Fruit fly (Drosophila melanogaster) whole organism, embryonic: ENCODE measurements around the gene tutl.
A peak's percentile ranks its signal among the peaks of the same experiment; 100 is the strongest.

ENCODE experiments used
- Antp ChIP-seq: fragments of 200-800 bp; sonication (Bioruptor generic); optimal IDR thresholded peaks from 3 replicates; lab custom pipeline; 2016; ENCODE audit warnings: missing biosample characterization, missing genetic modification characterization
- Atf-2 ChIP-seq: fragments of 200-800 bp; sonication (Bioruptor generic); optimal IDR thresholded peaks from 2 replicates; lab custom pipeline; 2016; ENCODE audit warnings: missing biosample characterization, missing genetic modification characterization
- CG1024 ChIP-seq: fragments of 200-800 bp; sonication (Bioruptor generic); IDR thresholded peaks from 2 replicates; pipeline ENCODE4 v1.3.6; 2022; ENCODE audit warnings: missing biosample characterization, missing genetic modification characterization
- CG10274 ChIP-seq: fragments of 200-800 bp; sonication (Bioruptor generic); optimal IDR thresholded peaks from 3 replicates; lab custom pipeline; 2017; ENCODE audit warnings: missing biosample characterization, mild to moderate bottlenecking, missing genetic modification characterization
- CG10959 ChIP-seq: fragments of 200-800 bp; sonication (Bioruptor generic); IDR thresholded peaks from 2 replicates; pipeline ENCODE4 v1.3.6; 2022; ENCODE audit warnings: missing biosample characterization, missing genetic modification characterization
- CG11504 ChIP-seq: fragments of 200-800 bp; sonication (Bioruptor generic); optimal IDR thresholded peaks from 3 replicates; lab custom pipeline; 2019; ENCODE audit warnings: missing biosample characterization, mild to moderate bottlenecking, missing genetic modification characterization, moderate library complexity
- CG11560 ChIP-seq: fragments of 200-800 bp; sonication (Bioruptor generic); IDR thresholded peaks from 3 replicates; pipeline ENCODE4 v1.3.6; 2022; ENCODE audit warnings: missing biosample characterization, missing genetic modification characterization
- CG11695 ChIP-seq: fragments of 200-800 bp; sonication (Bioruptor generic); IDR thresholded peaks from 3 replicates; pipeline ENCODE4 v1.3.6; 2022; ENCODE audit warnings: missing biosample characterization, missing genetic modification characterization
- CG12391 ChIP-seq: fragments of 200-800 bp; sonication (Bioruptor generic); optimal IDR thresholded peaks from 3 replicates; lab custom pipeline; 2018; ENCODE audit warnings: missing biosample characterization, mild to moderate bottlenecking, missing genetic modification characterization, moderate library complexity
- CG13624 ChIP-seq: fragments of 200-800 bp; sonication (Bioruptor generic); optimal IDR thresholded peaks from 2 replicates; lab custom pipeline; 2016; ENCODE audit warnings: missing biosample characterization, missing genetic modification characterization
- CG14050 ChIP-seq: fragments of 200-800 bp; sonication (Bioruptor generic); IDR thresholded peaks from 3 replicates; pipeline ENCODE4 v1.3.6; 2022; ENCODE audit warnings: missing biosample characterization, missing genetic modification characterization
- CG14965 ChIP-seq: fragments of 200-800 bp; sonication (Bioruptor generic); optimal IDR thresholded peaks from 2 replicates; lab custom pipeline; 2016; ENCODE audit warnings: missing biosample characterization, missing genetic modification characterization, borderline replicate concordance
- CG15514 ChIP-seq: fragments of 200-800 bp; sonication (Bioruptor generic); optimal IDR thresholded peaks from 3 replicates; lab custom pipeline; 2017; ENCODE audit warnings: missing biosample characterization, missing genetic modification characterization, mild to moderate bottlenecking, moderate library complexity, missing genetic modification reagents
- CG17186 ChIP-seq: fragments of 200-800 bp; sonication (Bioruptor generic); optimal IDR thresholded peaks from 3 replicates; lab custom pipeline; 2017; ENCODE audit warnings: missing biosample characterization, missing genetic modification reagents, missing genetic modification characterization
- CG18764 ChIP-seq: fragments of 200-800 bp; sonication (Bioruptor generic); optimal IDR thresholded peaks from 3 replicates; lab custom pipeline; 2016; ENCODE audit warnings: missing biosample characterization, missing genetic modification characterization
- CG30020 ChIP-seq: fragments of 200-800 bp; optimal IDR thresholded peaks from 2 replicates; lab custom pipeline; 2019; ENCODE audit warnings: missing biosample characterization, mild to moderate bottlenecking, missing genetic modification characterization, moderate library complexity
- CG31388 ChIP-seq: fragments of 200-800 bp; sonication (Bioruptor generic); optimal IDR thresholded peaks from 2 replicates; lab custom pipeline; 2016; ENCODE audit warnings: missing biosample characterization, missing genetic modification characterization
- CG6791 ChIP-seq: fragments of 200-800 bp; sonication (Bioruptor generic); IDR thresholded peaks from 3 replicates; pipeline ENCODE4 v1.3.6; 2022; ENCODE audit warnings: missing biosample characterization, missing genetic modification characterization; ENCODE audit not compliant: partially characterized antibody
- CG7745 ChIP-seq: fragments of 200-800 bp; sonication (Bioruptor generic); optimal IDR thresholded peaks from 2 replicates; lab custom pipeline; 2018; ENCODE audit warnings: missing biosample characterization, mild to moderate bottlenecking, missing genetic modification characterization, moderate library complexity
- CG8290 ChIP-seq, 3 experiments: fragments of 200-800 bp; sonication (Bioruptor generic); optimal IDR thresholded peaks; 2 replicates each; lab custom pipeline; 2016 to 2019; ENCODE audit warnings: missing biosample characterization in 3 of 3, missing genetic modification characterization in 3 of 3, mild to moderate bottlenecking in 2 of 3, moderate library complexity in 1 of 3
- Camta ChIP-seq: fragments of 200-800 bp; sonication (Bioruptor generic); optimal IDR thresholded peaks from 2 replicates; lab custom pipeline; 2016; ENCODE audit warnings: missing biosample characterization, missing genetic modification characterization
- CkIIα-i1 ChIP-seq: fragments of 200-800 bp; sonication (Bioruptor generic); IDR thresholded peaks from 2 replicates; pipeline ENCODE4 v1.3.6; 2022; ENCODE audit warnings: missing biosample characterization, missing genetic modification characterization
- D ChIP-seq, 2 experiments: fragments of 200-800 bp in 1 of 2; fragments of >200 bp in 1 of 2; sonication (Bioruptor generic) in 1 of 2; optimal IDR thresholded peaks; 2 replicates in 1 of 2; 3 replicates in 1 of 2; lab custom pipeline; 2017; ENCODE audit warnings: mild to moderate bottlenecking in 1 of 2, missing biosample characterization in 1 of 2, missing genetic modification characterization in 1 of 2, missing genetic modification reagents in 1 of 2
- Dfd ChIP-seq, 2 experiments: fragments of >200 bp; optimal IDR thresholded peaks; 2 replicates each; lab custom pipeline; 2017; ENCODE audit warnings: missing biosample characterization in 2 of 2, missing genetic modification characterization in 2 of 2
- Dip3 ChIP-seq: fragments of 200-800 bp; sonication (Bioruptor generic); optimal IDR thresholded peaks from 3 replicates; lab custom pipeline; 2016; ENCODE audit warnings: missing biosample characterization, missing genetic modification characterization
- Doc3 ChIP-seq: fragments of 200-800 bp; sonication (Bioruptor generic); IDR thresholded peaks from 3 replicates; pipeline ENCODE4 v1.3.6; 2022; ENCODE audit warnings: missing biosample characterization, missing genetic modification characterization; ENCODE audit not compliant: partially characterized antibody
- Dp ChIP-seq: fragments of 200-800 bp; sonication (Bioruptor generic); optimal IDR thresholded peaks from 2 replicates; lab custom pipeline; 2018; ENCODE audit warnings: missing biosample characterization, mild to moderate bottlenecking, missing genetic modification characterization, moderate library complexity
- Drgx ChIP-seq: fragments of 200-800 bp; sonication (Bioruptor generic); IDR thresholded peaks from 2 replicates; pipeline ENCODE4 v1.3.6; 2022; ENCODE audit warnings: missing biosample characterization, missing genetic modification characterization
- ERR ChIP-seq: fragments of 200-800 bp; sonication (Bioruptor generic); optimal IDR thresholded peaks from 2 replicates; lab custom pipeline; 2016; ENCODE audit warnings: missing biosample characterization, missing genetic modification characterization
- Ets65A ChIP-seq: fragments of 200-800 bp; sonication (Bioruptor generic); peaks from one replicate; lab custom pipeline; 2016; ENCODE audit warnings: missing biosample characterization, missing genetic modification characterization
- H15 ChIP-seq: fragments of 200-800 bp; sonication (Bioruptor generic); IDR thresholded peaks from 3 replicates; pipeline ENCODE4 v1.3.6; 2022; ENCODE audit warnings: missing biosample characterization, missing genetic modification characterization
- HmgD ChIP-seq: fragments of 200-800 bp; sonication (Bioruptor generic); optimal IDR thresholded peaks from 3 replicates; lab custom pipeline; 2016; ENCODE audit warnings: missing biosample characterization, missing genetic modification characterization
- Jarid2 ChIP-seq: fragments of 200-800 bp; sonication (Bioruptor generic); optimal IDR thresholded peaks from 3 replicates; lab custom pipeline; 2017; ENCODE audit warnings: mild to moderate bottlenecking, missing biosample characterization, missing genetic modification reagents, missing genetic modification characterization
- Nf-YB ChIP-seq: fragments of 200-800 bp; sonication (Bioruptor generic); optimal IDR thresholded peaks from 3 replicates; lab custom pipeline; 2019; ENCODE audit warnings: missing biosample characterization, mild to moderate bottlenecking, missing genetic modification characterization, moderate library complexity
- ap ChIP-seq: fragments of 200-800 bp; sonication (Bioruptor generic); IDR thresholded peaks from 2 replicates; pipeline ENCODE4 v1.3.6; 2022; ENCODE audit warnings: missing biosample characterization, missing genetic modification characterization
- ara ChIP-seq: fragments of 200-800 bp; sonication (Bioruptor generic); IDR thresholded peaks from 2 replicates; pipeline ENCODE4 v1.3.6; 2022; ENCODE audit warnings: missing biosample characterization, missing genetic modification characterization
- chinmo ChIP-seq: fragments of 200-800 bp; sonication (Bioruptor generic); IDR thresholded peaks from 4 replicates; pipeline ENCODE4 v1.3.6; 2022; ENCODE audit warnings: missing biosample characterization, missing genetic modification characterization; ENCODE audit not compliant: partially characterized antibody
- croc ChIP-seq: fragments of 200-800 bp; sonication (Bioruptor generic); conservative IDR thresholded peaks from 3 replicates; pipeline ENCODE4 v1.3.6; 2022; ENCODE audit warnings: missing biosample characterization, missing genetic modification characterization
- dan ChIP-seq: fragments of 200-800 bp; sonication (Bioruptor generic); IDR thresholded peaks from 2 replicates; pipeline ENCODE4 v1.3.6; 2022; ENCODE audit warnings: missing biosample characterization, missing genetic modification characterization
- dm ChIP-seq: fragments of 200-800 bp; sonication (Bioruptor generic); optimal IDR thresholded peaks from 3 replicates; lab custom pipeline; 2016; ENCODE audit warnings: missing biosample characterization, missing genetic modification characterization
- esg ChIP-seq: fragments of 200-800 bp; sonication (Bioruptor generic); conservative IDR thresholded peaks from 2 replicates; pipeline ENCODE4 v1.3.6; 2022; ENCODE audit warnings: missing biosample characterization, missing genetic modification characterization
- grau ChIP-seq: fragments of 200-800 bp; optimal IDR thresholded peaks from 3 replicates; lab custom pipeline; 2019; ENCODE audit warnings: missing biosample characterization, mild to moderate bottlenecking, missing genetic modification characterization, moderate library complexity
- gro ChIP-seq: fragments of 200-800 bp; sonication (Bioruptor generic); optimal IDR thresholded peaks from 2 replicates; lab custom pipeline; 2016; ENCODE audit warnings: missing biosample characterization, missing genetic modification characterization
- ham ChIP-seq: fragments of 200-800 bp; sonication (Bioruptor generic); IDR thresholded peaks from 2 replicates; pipeline ENCODE4 v1.3.6; 2022; ENCODE audit warnings: missing biosample characterization, missing genetic modification characterization
- hth ChIP-seq: fragments of >200 bp; optimal IDR thresholded peaks from 2 replicates; lab custom pipeline; 2017; ENCODE audit warnings: inconsistent platforms
- inv ChIP-seq: fragments of 200-800 bp; sonication (Bioruptor generic); IDR thresholded peaks from 2 replicates; pipeline ENCODE4 v1.3.6; 2022; ENCODE audit warnings: missing biosample characterization, missing genetic modification characterization; ENCODE audit not compliant: partially characterized antibody
- lab ChIP-seq: fragments of 200-800 bp; sonication (Bioruptor generic); optimal IDR thresholded peaks from 3 replicates; lab custom pipeline; 2017; ENCODE audit warnings: missing biosample characterization, missing genetic modification characterization, mild to moderate bottlenecking, moderate library complexity, missing genetic modification reagents
- luna ChIP-seq: fragments of 200-800 bp; sonication (Bioruptor generic); optimal IDR thresholded peaks from 2 replicates; lab custom pipeline; 2016; ENCODE audit warnings: missing biosample characterization, missing genetic modification characterization
- pum ChIP-seq: fragments of 200-800 bp; sonication (Bioruptor generic); optimal IDR thresholded peaks from 2 replicates; lab custom pipeline; 2016; ENCODE audit warnings: missing biosample characterization, missing genetic modification characterization
- scrt ChIP-seq: fragments of 200-800 bp; sonication (Bioruptor generic); optimal IDR thresholded peaks from 2 replicates; lab custom pipeline; 2018; ENCODE audit warnings: missing biosample characterization, mild to moderate bottlenecking, missing genetic modification characterization, moderate library complexity
- ssp ChIP-seq: fragments of 200-800 bp; sonication (Bioruptor generic); IDR thresholded peaks from 2 replicates; pipeline ENCODE4 v1.3.6; 2022; ENCODE audit warnings: missing biosample characterization, missing genetic modification characterization
- unpg ChIP-seq: fragments of 200-800 bp; sonication (Bioruptor generic); optimal IDR thresholded peaks from 3 replicates; lab custom pipeline; 2018; ENCODE audit warnings: missing biosample characterization, mild to moderate bottlenecking, missing genetic modification characterization, moderate library complexity

Gene tutl

DNA sequence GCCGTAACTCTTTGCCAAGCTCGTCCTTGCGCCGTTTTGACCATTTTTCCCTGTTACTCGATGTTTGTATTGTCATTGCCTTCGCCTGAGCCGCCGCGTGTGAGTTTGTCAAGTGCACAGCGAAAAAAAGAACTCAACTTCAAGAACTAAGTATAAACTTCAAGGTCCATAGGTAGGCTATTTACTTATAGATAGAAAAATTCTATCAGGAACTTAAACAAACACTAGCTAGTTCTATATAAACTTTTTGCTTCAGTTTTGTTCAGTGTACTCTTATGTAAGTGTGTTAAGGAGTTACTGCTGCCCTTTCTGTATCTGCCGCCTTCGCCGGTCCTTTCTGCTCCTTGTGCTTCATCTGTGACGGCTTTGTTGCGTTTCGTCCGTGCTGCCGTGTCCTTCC lies 36.6 kb upstream of the tutl start (continued):
- TF ChIP-seq luna (no peak), ham (GFP tag; lab: Robert Waterston, UW) (no peak), Jarid2 (no peak), CG11504 (tag; lab: Kevin White, UChicago) (peak; percentile 3), dm (GFP tag; lab: Kevin White, UChicago) (no peak), D (optimal IDR thresholded peaks at IDR 0.05; lab: Kevin White, UChicago) (no peak), D (GFP tag; optimal IDR thresholded peaks at IDR 0.05; lab: Kevin White, UChicago) (no peak), pum (GFP tag; lab: Kevin White, UChicago) (no peak), CG31388 (GFP tag; lab: Kevin White, UChicago) (no peak), lab (GFP tag; lab: Kevin White, UChicago) (peak; percentile 46), hth (lab: Kevin White, UChicago) (no peak), ara (GFP tag; lab: Robert Waterston, UW) (no peak), Drgx (no peak), ERR (GFP tag; lab: Kevin White, UChicago) (no peak), scrt (GFP tag; lab: Kevin White, UChicago) (no peak), CG10274 (GFP tag; lab: Kevin White, UChicago) (no peak), chinmo (GFP tag; lab: Robert Waterston, UW) (no peak), ssp (GFP tag; lab: Robert Waterston, UW) (no peak), CG13624 (no peak), CG15514 (GFP tag; lab: Kevin White, UChicago) (peak; percentile 21), unpg (no peak), Antp (no peak), CG17186 (GFP tag; lab: Kevin White, UChicago) (no peak), gro (no peak), Dp (GFP tag; lab: Kevin White, UChicago) (no peak), esg (GFP tag; lab: Robert Waterston, UW) (no peak), Doc3 (GFP tag; lab: Robert Waterston, UW) (no peak), CG18764 (no peak), CG6791 (GFP tag; lab: Robert Waterston, UW) (no peak), CG30020 (no peak), CG1024 (GFP tag; lab: Robert Waterston, UW) (no peak), H15 (no peak), Camta (GFP tag; lab: Kevin White, UChicago) (no peak), croc (GFP tag; lab: Robert Waterston, UW) (no peak), CG14965 (GFP tag; lab: Kevin White, UChicago) (no peak), CG14050 (GFP tag; lab: Robert Waterston, UW) (no peak), CG10959 (GFP tag; lab: Robert Waterston, UW) (no peak), ap (no peak), CG12391 (tag; lab: Kevin White, UChicago) (no peak), CG11560 (tag; lab: Robert Waterston, UW) (no peak), Dfd (GFP tag; optimal IDR thresholded peaks at IDR 0.05; lab: Kevin White, UChicago) (no peak), dan (no peak), Nf-YB (GFP tag; lab: Kevin White, UChicago) (no peak), Atf-2 (GFP tag; lab: Kevin White, UChicago) (no peak), grau (tag; lab: Kevin White, UChicago) (peak; percentile 19), HmgD (no peak), CkIIα-i1 (GFP tag; lab: Robert Waterston, UW) (no peak), inv (GFP tag; lab: Robert Waterston, UW) (no peak), CG7745 (tag; lab: Kevin White, UChicago) (no peak), CG11695 (GFP tag; lab: Robert Waterston, UW) (no peak), Ets65A (GFP tag; lab: Kevin White, UChicago) (peak; percentile 41), Dip3 (no peak), CG8290 (GFP tag; optimal IDR thresholded peaks at IDR 0.05; lab: Kevin White, UChicago) (no peak), CG8290 (tag; optimal IDR thresholded peaks at IDR 0.05; lab: Kevin White, UChicago) (no peak)
